Fruit fly (Drosophila melanogaster) whole organism, prepupa: Measurements from ENCODE around the gene CG7322.
A peak's percentile ranks its signal among the peaks of the same experiment; 100 is the strongest.

Experiments used
- Blimp-1 ChIP-seq: fragments of 200-800 bp; sonication (Bioruptor generic); optimal IDR thresholded peaks from 3 replicates; lab custom pipeline; 2017; ENCODE audit warnings: missing biosample characterization, missing genetic modification characterization, mild to moderate bottlenecking, moderate library complexity, missing genetic modification reagents
- CG15336 ChIP-seq: fragments of 200-800 bp; sonication (Bioruptor generic); IDR thresholded peaks from 2 replicates; pipeline ENCODE4 v1.3.6; 2022; ENCODE audit warnings: missing biosample characterization, missing genetic modification characterization
- CG34406 ChIP-seq: fragments of 200-800 bp; sonication (Bioruptor generic); optimal IDR thresholded peaks from 3 replicates; lab custom pipeline; 2016; ENCODE audit warnings: missing biosample characterization, missing genetic modification characterization
- CG6808 ChIP-seq: fragments of 200-800 bp; sonication (Bioruptor generic); optimal IDR thresholded peaks from 3 replicates; lab custom pipeline; 2017; ENCODE audit warnings: missing biosample characterization, missing genetic modification characterization, mild to moderate bottlenecking, moderate library complexity, missing genetic modification reagents
- CG8119 ChIP-seq: fragments of 200-800 bp; sonication (Bioruptor generic); IDR thresholded peaks from 3 replicates; pipeline ENCODE4 v1.3.6; 2022; ENCODE audit warnings: missing biosample characterization, missing genetic modification characterization
- Ets96B ChIP-seq: fragments of 200-800 bp; optimal IDR thresholded peaks from 2 replicates; lab custom pipeline; 2019; ENCODE audit warnings: missing biosample characterization, mild to moderate bottlenecking, missing genetic modification characterization, moderate library complexity

DNA sequence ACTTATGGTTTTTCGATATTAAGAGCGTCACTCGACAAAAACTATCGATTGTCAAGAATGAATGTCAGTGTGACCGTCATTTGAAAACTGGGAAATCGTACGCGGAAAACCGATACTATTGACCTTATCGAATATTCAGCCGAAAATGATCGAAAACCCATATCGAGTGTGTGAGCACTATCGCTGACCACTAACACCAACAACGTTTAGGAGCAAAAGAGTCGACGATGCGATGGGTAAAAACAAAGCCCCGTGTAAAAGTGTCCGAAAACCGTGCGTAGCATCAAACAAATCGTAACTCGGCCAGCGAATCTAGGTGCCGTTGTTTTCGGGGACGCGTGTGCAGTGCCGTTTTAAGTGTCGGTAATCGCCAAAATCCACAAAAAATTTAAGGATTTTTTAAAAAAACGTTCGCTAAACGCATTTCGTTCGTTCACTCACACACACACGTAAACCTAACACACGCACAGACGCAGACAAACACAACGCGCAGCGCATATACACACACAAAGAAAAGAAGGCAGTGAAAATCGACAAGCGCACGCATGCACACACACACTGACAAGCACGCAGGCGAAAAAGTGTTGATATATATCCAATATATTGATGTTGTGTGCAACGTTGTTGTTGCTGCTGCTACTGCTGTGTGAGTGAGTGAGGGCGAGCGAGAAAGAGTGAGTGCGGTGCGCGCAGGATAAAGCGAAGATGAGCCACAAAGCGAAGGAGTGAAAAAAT, 6.4 kb upstream of the CG7322 start, which contains the start of the genes CG7326 and Dora:
- TF ChIP-seq Blimp-1 (GFP tag; lab: Kevin White, UChicago) (no peak), CG6808 (GFP tag; lab: Kevin White, UChicago) (peak; percentile 11), CG8119 (GFP tag; lab: Robert Waterston, UW) (no peak), Ets96B (tag; lab: Kevin White, UChicago) (no peak), CG34406 (GFP tag; lab: Kevin White, UChicago) (no peak), CG15336 (GFP tag; lab: Robert Waterston, UW) (no peak)
